Worm (Caenorhabditis elegans) whole organism, L2 larva: ENCODE data around the gene F32A5.4.

Source experiments
- C34F6.9 ChIP-seq: fragments of 150-350 bp; optimal IDR thresholded peaks from 2 replicates; lab custom pipeline; 2014; ENCODE audit warnings: missing biosample characterization, missing genetic modification characterization
- Y55F3AM.14 ChIP-seq: fragments of 200-800 bp; sonication (Bioruptor generic); optimal IDR thresholded peaks from 2 replicates; lab custom pipeline; 2018; ENCODE audit warnings: mild to moderate bottlenecking, missing genetic modification characterization, missing compliant biosample characterization
- alr-1 ChIP-seq: fragments of 150-350 bp; optimal IDR thresholded peaks from 2 replicates; lab custom pipeline; 2014; ENCODE audit warnings: missing biosample characterization, missing genetic modification characterization
- aly-2 ChIP-seq: fragments of 150-350 bp; optimal IDR thresholded peaks from 2 replicates; lab custom pipeline; 2014; ENCODE audit warnings: missing biosample characterization, missing genetic modification characterization
- ama-1 ChIP-seq: fragments of 150-350 bp; optimal IDR thresholded peaks from 2 replicates; lab custom pipeline; 2018; ENCODE audit warnings: inconsistent platforms
- blmp-1 ChIP-seq: sonication (generic microtip); optimal IDR thresholded peaks from 2 replicates; lab custom pipeline; 2017; ENCODE audit warnings: missing genetic modification characterization, mild to moderate bottlenecking, missing compliant biosample characterization, antibody characterized with exemption, moderate library complexity; ENCODE audit not compliant: insufficient read depth
- ceh-16 ChIP-seq: fragments of 150-350 bp; optimal IDR thresholded peaks from 2 replicates; lab custom pipeline; 2014; ENCODE audit warnings: missing biosample characterization, missing genetic modification characterization
- ceh-82 ChIP-seq: fragments of 150-350 bp; optimal IDR thresholded peaks from 2 replicates; lab custom pipeline; 2014; ENCODE audit warnings: missing biosample characterization, missing genetic modification characterization
- dmd-4 ChIP-seq: sonication (generic microtip); optimal IDR thresholded peaks from 2 replicates; lab custom pipeline; 2017; ENCODE audit warnings: missing biosample characterization, missing genetic modification characterization
- egl-27 ChIP-seq: sonication (generic microtip); optimal IDR thresholded peaks from 3 replicates; lab custom pipeline; 2017; ENCODE audit warnings: missing biosample characterization, missing genetic modification reagents, missing genetic modification characterization
- elt-3 ChIP-seq: sonication (generic microtip); optimal IDR thresholded peaks from 2 replicates; lab custom pipeline; 2017; ENCODE audit warnings: missing biosample characterization, missing genetic modification characterization
- fos-1 ChIP-seq: fragments of 150-350 bp; optimal IDR thresholded peaks from 2 replicates; lab custom pipeline; 2014; ENCODE audit warnings: missing biosample characterization, missing genetic modification characterization
- lin-13 ChIP-seq: fragments of 150-350 bp; optimal IDR thresholded peaks from 2 replicates; lab custom pipeline; 2014; ENCODE audit warnings: missing biosample characterization, missing genetic modification reagents, missing genetic modification characterization
- lsy-2 ChIP-seq, 2 experiments: fragments of 150-350 bp in 1 of 2; sonication (generic microtip) in 1 of 2; optimal IDR thresholded peaks; 2 replicates each; lab custom pipeline; 2014 to 2017; ENCODE audit warnings: missing biosample characterization in 2 of 2, missing genetic modification characterization in 2 of 2
- mab-5 ChIP-seq: fragments of 150-350 bp; optimal IDR thresholded peaks from 2 replicates; lab custom pipeline; 2014; ENCODE audit warnings: missing biosample characterization, missing genetic modification characterization
- mbf-1 ChIP-seq: sonication (generic microtip); optimal IDR thresholded peaks from 2 replicates; lab custom pipeline; 2017; ENCODE audit warnings: missing biosample characterization, missing genetic modification characterization
- mdl-1 ChIP-seq, 2 experiments: fragments of 150-350 bp in 1 of 2; sonication (generic microtip) in 1 of 2; optimal IDR thresholded peaks; 2 replicates each; lab custom pipeline; 2017; ENCODE audit warnings: missing biosample characterization in 2 of 2, missing genetic modification characterization in 2 of 2
- nhr-10 ChIP-seq: sonication (generic microtip); optimal IDR thresholded peaks from 2 replicates; lab custom pipeline; 2017; ENCODE audit warnings: missing biosample characterization, missing genetic modification characterization
- nhr-11 ChIP-seq: fragments of 150-350 bp; optimal IDR thresholded peaks from 2 replicates; lab custom pipeline; 2014; ENCODE audit warnings: missing biosample characterization, missing genetic modification characterization
- nhr-12 ChIP-seq: fragments of 150-350 bp; optimal IDR thresholded peaks from 2 replicates; lab custom pipeline; 2014; ENCODE audit warnings: missing biosample characterization, missing genetic modification characterization
- nhr-129 ChIP-seq: fragments of 150-350 bp; optimal IDR thresholded peaks from 2 replicates; lab custom pipeline; 2014; ENCODE audit warnings: missing biosample characterization, missing genetic modification characterization
- nhr-21 ChIP-seq: fragments of 150-350 bp; optimal IDR thresholded peaks from 2 replicates; lab custom pipeline; 2014; ENCODE audit warnings: missing biosample characterization, missing genetic modification characterization
- nhr-25 ChIP-seq: fragments of 150-350 bp; sonication (generic microtip); optimal IDR thresholded peaks from 3 replicates; lab custom pipeline; 2014; ENCODE audit warnings: missing biosample characterization, missing genetic modification characterization
- nhr-6 ChIP-seq: fragments of 150-350 bp; optimal IDR thresholded peaks from 2 replicates; lab custom pipeline; 2014; ENCODE audit warnings: missing biosample characterization, missing genetic modification characterization
- skn-1 ChIP-seq: sonication (generic microtip); optimal IDR thresholded peaks from 2 replicates; lab custom pipeline; 2017; ENCODE audit warnings: missing biosample characterization, missing genetic modification characterization
- sma-3 ChIP-seq: sonication (generic microtip); optimal IDR thresholded peaks from 2 replicates; lab custom pipeline; 2016; ENCODE audit warnings: missing genetic modification reagents, missing genetic modification characterization, missing compliant biosample characterization
- sma-9 ChIP-seq, 2 experiments: fragments of 150-350 bp in 1 of 2; sonication (generic microtip) in 1 of 2; optimal IDR thresholded peaks; 2 replicates each; lab custom pipeline; 2014 to 2016; ENCODE audit warnings: missing genetic modification characterization in 2 of 2, mild to moderate bottlenecking in 1 of 2, missing biosample characterization in 1 of 2, missing compliant biosample characterization in 1 of 2, missing genetic modification reagents in 1 of 2, moderate library complexity in 1 of 2
- snpc-4 ChIP-seq: fragments of 150-350 bp; optimal IDR thresholded peaks from 2 replicates; lab custom pipeline; 2014; ENCODE audit warnings: missing biosample characterization, missing genetic modification characterization
- unc-39 ChIP-seq: fragments of 150-350 bp; optimal IDR thresholded peaks from 2 replicates; lab custom pipeline; 2014; ENCODE audit warnings: missing biosample characterization, missing genetic modification characterization
- unc-55 ChIP-seq: fragments of 150-350 bp; sonication (generic microtip); optimal IDR thresholded peaks from 3 replicates; lab custom pipeline; 2014; ENCODE audit warnings: missing biosample characterization, missing genetic modification reagents, missing genetic modification characterization
- zag-1 ChIP-seq: fragments of 150-350 bp; optimal IDR thresholded peaks from 2 replicates; lab custom pipeline; 2014; ENCODE audit warnings: missing biosample characterization, missing genetic modification characterization
- ztf-1 ChIP-seq: fragments of 200-800 bp; sonication (Bioruptor generic); conservative IDR thresholded peaks from 2 replicates; pipeline ENCODE4 v1.3.6; 2022; ENCODE audit warnings: missing genetic modification characterization, missing compliant biosample characterization
- ztf-11 ChIP-seq: sonication (generic microtip); optimal IDR thresholded peaks from 2 replicates; lab custom pipeline; 2017; ENCODE audit warnings: missing biosample characterization, missing genetic modification characterization
- ztf-4 ChIP-seq: fragments of 150-350 bp; optimal IDR thresholded peaks from 2 replicates; lab custom pipeline; 2014; ENCODE audit warnings: missing biosample characterization, missing genetic modification characterization

Gene F32A5.4

ce11 chrII:7183493-7184272, 45.3 kb upstream of the F32A5.4 start, which contains the start of gene pdl-1 (continued):
- TF ChIP-seq sma-3 (peak; percentile 55), C34F6.9 (peak; percentile 67), ztf-1 (GFP tag; lab: Robert Waterston, UW) (no peak), nhr-129 (tag; lab: Kevin White, UChicago) (peak; percentile 76)

- no peak for TF ChIP-seq nhr-11 (tag; lab: Kevin White, UChicago)
- no peak for TF ChIP-seq lsy-2 (tag; optimal IDR thresholded peaks at IDR 0.05; lab: Kevin White, UChicago)
- TF ChIP-seq ceh-16 (tag; lab: Kevin White, UChicago) = no peak
- no peak for TF ChIP-seq ztf-11
- TF ChIP-seq fos-1 (tag; lab: Kevin White, UChicago) = no peak
- no peak for TF ChIP-seq egl-27 (tag; lab: Kevin White, UChicago)
- TF ChIP-seq dmd-4 = no peak
- TF ChIP-seq sma-3 = no peak
- TF ChIP-seq nhr-129 (tag; lab: Kevin White, UChicago) = no peak
- no peak for TF ChIP-seq unc-39 (tag; lab: Kevin White, UChicago)
- TF ChIP-seq nhr-10 = no peak
- TF ChIP-seq unc-55 (GFP tag; lab: Kevin White, UChicago) = no peak
- TF ChIP-seq Y55F3AM.14 (GFP tag; lab: Kevin White, UChicago) = no peak
- no peak for TF ChIP-seq lin-13 (GFP tag; lab: Kevin White, UChicago)
- TF ChIP-seq zag-1 = no peak
- no peak for TF ChIP-seq mab-5 (tag; lab: Kevin White, UChicago)
- no peak for TF ChIP-seq elt-3 (tag; lab: Kevin White, UChicago)
- TF ChIP-seq aly-2 (tag; lab: Kevin White, UChicago) = no peak
- TF ChIP-seq ceh-82 (tag; lab: Kevin White, UChicago) = no peak
- TF ChIP-seq alr-1 (tag; lab: Kevin White, UChicago) = no peak
- TF ChIP-seq, all 48 proteins: peak for 0
These were observed 42.8 kb upstream of the F32A5.4 start for ce11 chrII:7186117-7186516.

DNA sequence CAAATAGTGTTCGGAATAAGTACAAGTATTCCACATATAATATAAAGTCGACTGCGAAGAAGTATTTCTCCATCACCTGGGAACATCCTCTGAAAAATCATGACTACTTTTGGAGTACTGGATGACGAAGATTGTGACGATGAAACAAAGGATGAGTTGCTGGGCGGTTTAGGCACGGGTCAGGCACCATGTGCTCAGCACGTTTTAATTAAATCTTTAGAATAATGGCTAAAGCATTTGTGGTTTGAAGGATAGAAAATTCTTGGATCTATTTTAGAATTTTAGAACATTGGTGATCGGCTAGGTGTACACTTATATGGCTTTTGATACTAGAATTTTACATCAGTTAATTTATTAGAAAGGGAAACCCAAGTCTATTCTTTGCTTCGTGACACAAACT, 41.8 kb upstream of the F32A5.4 start, which contains the start of gene C27H5.6:
C27H5.6 (minus strand) TSS at position 101 of the 400 bp plus-strand sequence.
- TF ChIP-seq ama-1 (no peak), ceh-82 (tag; lab: Kevin White, UChicago) (no peak), nhr-21 (tag; lab: Kevin White, UChicago) (no peak), nhr-10 (no peak), skn-1 (tag; lab: Kevin White, UChicago) (no peak), zag-1 (no peak), unc-39 (tag; lab: Kevin White, UChicago) (no peak), nhr-129 (tag; lab: Kevin White, UChicago) (no peak), ceh-16 (tag; lab: Kevin White, UChicago) (no peak)

- TF ChIP-seq nhr-12 (tag; lab: Kevin White, UChicago) (no peak), ztf-1 (GFP tag; lab: Robert Waterston, UW) (no peak)
These were observed 39.8 kb upstream of the F32A5.4 start, which contains the start of gene E04F6.4 for ce11 chrII:7189120-7189519. E04F6.4 (plus strand) TSS chrII:7189420.

ce11 chrII:7195541-7195940, 33.4 kb upstream of the F32A5.4 start, which contains the start of gene acdh-12:
acdh-12 (minus strand) TSS chrII:7195641.
- TF ChIP-seq mab-5 (tag; lab: Kevin White, UChicago) (no peak), snpc-4 (no peak), nhr-25 (tag; lab: Kevin White, UChicago) (no peak), nhr-6 (no peak), skn-1 (tag; lab: Kevin White, UChicago) (no peak)

DNA sequence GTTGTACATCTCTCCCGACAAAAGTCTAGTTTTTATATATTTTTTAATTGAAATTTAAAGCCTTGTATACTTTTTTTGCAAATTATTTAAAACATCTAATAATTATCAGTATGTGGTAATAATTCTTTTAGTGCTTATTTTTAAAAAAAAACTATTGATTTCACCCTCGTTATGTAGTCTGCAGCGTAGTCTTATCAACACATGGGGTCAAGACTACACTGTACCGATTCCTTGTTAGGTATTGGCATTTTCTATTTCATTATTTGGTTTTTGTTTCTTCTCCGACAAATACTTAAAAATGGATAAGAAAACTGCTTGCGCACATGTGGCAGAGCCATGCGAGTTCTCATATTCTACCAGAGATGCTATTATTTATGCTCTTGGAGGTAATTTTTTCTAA, 32.9 kb upstream of the F32A5.4 start, which contains the start of gene maoc-1:
maoc-1 (plus strand) TSS at position 237 of the 400 bp plus-strand sequence.
- TF ChIP-seq ceh-82 (tag; lab: Kevin White, UChicago) (no peak), mbf-1 (tag; lab: Kevin White, UChicago) (no peak), ztf-4 (tag; lab: Kevin White, UChicago) (no peak), C34F6.9 (no peak), skn-1 (tag; lab: Kevin White, UChicago) (no peak), blmp-1 (tag; lab: Kevin White, UChicago) (no peak), nhr-12 (tag; lab: Kevin White, UChicago) (no peak), sma-9 (GFP tag; optimal IDR thresholded peaks at IDR 0.05; lab: Kevin White, UChicago) (peak; percentile 13), sma-9 (tag; optimal IDR thresholded peaks at IDR 0.05; lab: Kevin White, UChicago) (no peak), mdl-1 (tag; optimal IDR thresholded peaks at IDR 0.05; lab: Kevin White, UChicago) (no peak), zag-1 (no peak), dmd-4 (no peak), fos-1 (tag; lab: Kevin White, UChicago) (peak; percentile 25)
